Fruit fly (Drosophila melanogaster) whole organism, embryonic: ENCODE measurements around the gene Gad1.

ENCODE experiments used
- Abd-B ChIP-seq: fragments of 200-800 bp; sonication (Bioruptor generic); optimal IDR thresholded peaks from 2 replicates; lab custom pipeline; 2018; ENCODE audit warnings: missing biosample characterization, mild to moderate bottlenecking, missing genetic modification characterization, moderate library complexity
- BEAF-32 ChIP-seq: fragments of 200-800 bp; sonication (Bioruptor generic); optimal IDR thresholded peaks from 3 replicates; lab custom pipeline; 2017; ENCODE audit warnings: missing biosample characterization, missing genetic modification characterization, mild to moderate bottlenecking, moderate library complexity, missing genetic modification reagents
- CG10366 ChIP-seq: fragments of 200-800 bp; sonication (Bioruptor generic); IDR thresholded peaks from 2 replicates; pipeline ENCODE4 v1.3.6; 2022; ENCODE audit warnings: missing biosample characterization, missing genetic modification characterization
- CG11723 ChIP-seq: fragments of 200-800 bp; sonication (Bioruptor generic); optimal IDR thresholded peaks from 2 replicates; lab custom pipeline; 2017; ENCODE audit warnings: missing biosample characterization, mild to moderate bottlenecking, missing genetic modification characterization
- CG12155 ChIP-seq: fragments of 200-800 bp; sonication (Bioruptor generic); optimal IDR thresholded peaks from 3 replicates; lab custom pipeline; 2016; ENCODE audit warnings: missing biosample characterization, missing genetic modification characterization
- CG12744 ChIP-seq: fragments of 200-800 bp; sonication (Bioruptor generic); optimal IDR thresholded peaks from 2 replicates; lab custom pipeline; 2016; ENCODE audit warnings: missing biosample characterization, missing genetic modification characterization
- CG13424 ChIP-seq: fragments of 200-800 bp; sonication (Bioruptor generic); optimal IDR thresholded peaks from 2 replicates; lab custom pipeline; 2019; ENCODE audit warnings: missing biosample characterization, mild to moderate bottlenecking, missing genetic modification characterization, moderate library complexity
- CG13624 ChIP-seq: fragments of 200-800 bp; sonication (Bioruptor generic); optimal IDR thresholded peaks from 2 replicates; lab custom pipeline; 2016; ENCODE audit warnings: missing biosample characterization, missing genetic modification characterization
- CG14860 ChIP-seq: fragments of 200-800 bp; sonication (Bioruptor generic); IDR thresholded peaks from 3 replicates; pipeline ENCODE4 v1.3.6; 2022; ENCODE audit warnings: missing biosample characterization, missing genetic modification characterization; ENCODE audit not compliant: partially characterized antibody
- CG14965 ChIP-seq: fragments of 200-800 bp; sonication (Bioruptor generic); optimal IDR thresholded peaks from 2 replicates; lab custom pipeline; 2016; ENCODE audit warnings: missing biosample characterization, missing genetic modification characterization, borderline replicate concordance
- CG15479 ChIP-seq: fragments of 200-800 bp; sonication (Bioruptor generic); optimal IDR thresholded peaks from 3 replicates; lab custom pipeline; 2019; ENCODE audit warnings: missing biosample characterization, mild to moderate bottlenecking, missing genetic modification characterization, moderate library complexity
- CG2116 ChIP-seq: fragments of 200-800 bp; sonication (Bioruptor generic); optimal IDR thresholded peaks from 3 replicates; lab custom pipeline; 2018; ENCODE audit warnings: missing biosample characterization, mild to moderate bottlenecking, missing genetic modification characterization
- CG2875 ChIP-seq: fragments of 200-800 bp; sonication (Bioruptor generic); optimal IDR thresholded peaks from 2 replicates; lab custom pipeline; 2017; ENCODE audit warnings: missing biosample characterization, mild to moderate bottlenecking, missing genetic modification characterization, missing genetic modification reagents
- CG32532 ChIP-seq: fragments of 200-800 bp; sonication (Bioruptor generic); IDR thresholded peaks from 2 replicates; pipeline ENCODE4 v1.3.6; 2022; ENCODE audit warnings: missing biosample characterization, missing genetic modification characterization
- CG3995 ChIP-seq: fragments of 200-800 bp; sonication (Bioruptor generic); optimal IDR thresholded peaks from 3 replicates; lab custom pipeline; 2016; ENCODE audit warnings: missing biosample characterization, missing genetic modification characterization
- CG4328 ChIP-seq: fragments of 200-800 bp; sonication (Bioruptor generic); optimal IDR thresholded peaks from 3 replicates; lab custom pipeline; 2017; ENCODE audit warnings: missing biosample characterization, missing genetic modification reagents, missing genetic modification characterization
- CG43689 ChIP-seq: fragments of 200-800 bp; sonication (Bioruptor generic); IDR thresholded peaks from 2 replicates; pipeline ENCODE4 v1.3.6; 2022; ENCODE audit warnings: missing biosample characterization, missing genetic modification characterization
- CG6175 ChIP-seq: fragments of 200-800 bp; sonication (Bioruptor generic); IDR thresholded peaks from 3 replicates; pipeline ENCODE4 v1.3.6; 2022; ENCODE audit warnings: missing biosample characterization, missing genetic modification characterization
- CG8089 ChIP-seq: fragments of 200-800 bp; sonication (Bioruptor generic); optimal IDR thresholded peaks from 3 replicates; lab custom pipeline; 2016; ENCODE audit warnings: missing biosample characterization, missing genetic modification characterization
- CG8765 ChIP-seq: fragments of 200-800 bp; sonication (Bioruptor generic); IDR thresholded peaks from 2 replicates; pipeline ENCODE4 v1.3.6; 2022; ENCODE audit warnings: missing biosample characterization, missing genetic modification characterization
- CoRest ChIP-seq: fragments of 200-800 bp; sonication (Bioruptor generic); optimal IDR thresholded peaks from 3 replicates; lab custom pipeline; 2018; ENCODE audit warnings: missing biosample characterization, mild to moderate bottlenecking, missing genetic modification characterization, moderate library complexity
- Deaf1 ChIP-seq: fragments of 200-800 bp; optimal IDR thresholded peaks from 3 replicates; lab custom pipeline; 2019; ENCODE audit warnings: missing biosample characterization, mild to moderate bottlenecking, missing genetic modification characterization, moderate library complexity
- ERR ChIP-seq: fragments of 200-800 bp; sonication (Bioruptor generic); optimal IDR thresholded peaks from 2 replicates; lab custom pipeline; 2016; ENCODE audit warnings: missing biosample characterization, missing genetic modification characterization
- HLH3B ChIP-seq: fragments of 200-800 bp; sonication (Bioruptor generic); IDR thresholded peaks from 2 replicates; pipeline ENCODE4 v1.3.6; 2022; ENCODE audit warnings: missing biosample characterization, missing genetic modification characterization
- HLH54F ChIP-seq: fragments of 200-800 bp; sonication (Bioruptor generic); optimal IDR thresholded peaks from 3 replicates; lab custom pipeline; 2016; ENCODE audit warnings: missing biosample characterization, missing genetic modification characterization
- HLHmδ ChIP-seq: fragments of 200-800 bp; sonication (Bioruptor generic); optimal IDR thresholded peaks from 2 replicates; lab custom pipeline; 2018; ENCODE audit warnings: missing biosample characterization, mild to moderate bottlenecking, missing genetic modification characterization, moderate library complexity
- Hsf ChIP-seq: fragments of 200-800 bp; sonication (Bioruptor generic); optimal IDR thresholded peaks from 3 replicates; lab custom pipeline; 2016; ENCODE audit warnings: missing biosample characterization, missing genetic modification characterization
- Sry-δ ChIP-seq: fragments of 200-800 bp; sonication (Bioruptor generic); optimal IDR thresholded peaks from 2 replicates; lab custom pipeline; 2016; ENCODE audit warnings: missing biosample characterization, missing genetic modification characterization
- TFAM ChIP-seq: fragments of 200-800 bp; sonication (Bioruptor generic); optimal IDR thresholded peaks from 2 replicates; lab custom pipeline; 2017; ENCODE audit warnings: missing biosample characterization, missing genetic modification characterization, inconsistent platforms
- YL-1 ChIP-seq: fragments of 200-800 bp; sonication (Bioruptor generic); optimal IDR thresholded peaks from 3 replicates; lab custom pipeline; 2017; ENCODE audit warnings: missing biosample characterization, mild to moderate bottlenecking, missing genetic modification characterization
- ato ChIP-seq: fragments of 200-800 bp; sonication (Bioruptor generic); IDR thresholded peaks from 2 replicates; pipeline ENCODE4 v1.3.6; 2022; ENCODE audit warnings: missing biosample characterization, missing genetic modification characterization; ENCODE audit not compliant: partially characterized antibody
- bsh ChIP-seq, 2 experiments: fragments of 200-800 bp; sonication (Bioruptor generic); optimal IDR thresholded peaks; 2 replicates each; lab custom pipeline; 2017 to 2018; ENCODE audit warnings: mild to moderate bottlenecking in 2 of 2, missing biosample characterization in 2 of 2, missing genetic modification characterization in 2 of 2, moderate library complexity in 1 of 2
- cas ChIP-seq: fragments of 200-800 bp; sonication (Bioruptor generic); IDR thresholded peaks from 2 replicates; pipeline ENCODE4 v1.3.6; 2022; ENCODE audit warnings: missing biosample characterization, missing genetic modification characterization
- cg ChIP-seq: fragments of 200-800 bp; sonication (Bioruptor generic); optimal IDR thresholded peaks from 3 replicates; lab custom pipeline; 2019; ENCODE audit warnings: missing biosample characterization, mild to moderate bottlenecking, missing genetic modification characterization, moderate library complexity
- chif ChIP-seq, 2 experiments: fragments of 200-800 bp; sonication (Bioruptor generic); optimal IDR thresholded peaks; 3 replicates each; lab custom pipeline; 2016; ENCODE audit warnings: missing biosample characterization in 2 of 2, missing genetic modification characterization in 2 of 2
- dan ChIP-seq: fragments of 200-800 bp; sonication (Bioruptor generic); IDR thresholded peaks from 2 replicates; pipeline ENCODE4 v1.3.6; 2022; ENCODE audit warnings: missing biosample characterization, missing genetic modification characterization
- dati ChIP-seq: fragments of 200-800 bp; sonication (Bioruptor generic); IDR thresholded peaks from 2 replicates; pipeline ENCODE4 v1.3.6; 2022; ENCODE audit warnings: missing biosample characterization, missing genetic modification characterization
- disco-r ChIP-seq: fragments of 200-800 bp; sonication (Bioruptor generic); optimal IDR thresholded peaks from 2 replicates; lab custom pipeline; 2016; ENCODE audit warnings: missing biosample characterization, missing genetic modification characterization
- fu2 ChIP-seq: fragments of 200-800 bp; sonication (Bioruptor generic); optimal IDR thresholded peaks from 2 replicates; lab custom pipeline; 2016; ENCODE audit warnings: missing biosample characterization, missing genetic modification characterization
- gt ChIP-seq: fragments of 200-800 bp; sonication (Bioruptor generic); IDR thresholded peaks from 2 replicates; pipeline ENCODE4 v1.3.6; 2022; ENCODE audit warnings: missing biosample characterization, missing genetic modification characterization
- h ChIP-seq: fragments of >200 bp; optimal IDR thresholded peaks from 2 replicates; lab custom pipeline; 2017
- ind ChIP-seq: fragments of 200-800 bp; sonication (Bioruptor generic); optimal IDR thresholded peaks from 3 replicates; lab custom pipeline; 2016; ENCODE audit warnings: missing biosample characterization, missing genetic modification characterization
- maf-S ChIP-seq: fragments of 200-800 bp; sonication (Bioruptor generic); optimal IDR thresholded peaks from 2 replicates; lab custom pipeline; 2016; ENCODE audit warnings: missing biosample characterization, missing genetic modification characterization
- nerfin-1 ChIP-seq: fragments of 200-800 bp; sonication (Bioruptor generic); optimal IDR thresholded peaks from 3 replicates; lab custom pipeline; 2019; ENCODE audit warnings: missing biosample characterization, mild to moderate bottlenecking, missing genetic modification characterization, moderate library complexity
- nom ChIP-seq: fragments of 200-800 bp; sonication (Bioruptor generic); optimal IDR thresholded peaks from 2 replicates; lab custom pipeline; 2017; ENCODE audit warnings: missing biosample characterization, missing genetic modification characterization, mild to moderate bottlenecking, moderate library complexity, missing genetic modification reagents
- p53 ChIP-seq: fragments of 200-800 bp; sonication (Bioruptor generic); optimal IDR thresholded peaks from 2 replicates; lab custom pipeline; 2016; ENCODE audit warnings: missing biosample characterization, missing genetic modification characterization
- pita ChIP-seq: fragments of 200-800 bp; sonication (Bioruptor generic); optimal IDR thresholded peaks from 2 replicates; lab custom pipeline; 2017; ENCODE audit warnings: missing biosample characterization, mild to moderate bottlenecking, missing genetic modification characterization
- psq ChIP-seq: fragments of 200-800 bp; sonication (Bioruptor generic); optimal IDR thresholded peaks from 2 replicates; lab custom pipeline; 2017; ENCODE audit warnings: missing biosample characterization, missing genetic modification characterization
- sisA ChIP-seq: fragments of 200-800 bp; sonication (Bioruptor generic); IDR thresholded peaks from 2 replicates; pipeline ENCODE4 v1.3.6; 2022; ENCODE audit warnings: missing biosample characterization, missing genetic modification characterization
- stc ChIP-seq: fragments of 200-800 bp; sonication (Bioruptor generic); IDR thresholded peaks from 2 replicates; pipeline ENCODE4 v1.3.6; 2022; ENCODE audit warnings: missing biosample characterization, missing genetic modification characterization
- unpg ChIP-seq: fragments of 200-800 bp; sonication (Bioruptor generic); optimal IDR thresholded peaks from 3 replicates; lab custom pipeline; 2018; ENCODE audit warnings: missing biosample characterization, mild to moderate bottlenecking, missing genetic modification characterization, moderate library complexity
- zfh2 ChIP-seq: fragments of 200-800 bp; sonication (Bioruptor generic); optimal IDR thresholded peaks from 2 replicates; lab custom pipeline; 2016; ENCODE audit warnings: missing biosample characterization, missing genetic modification characterization

The Gad1 gene

DNA sequence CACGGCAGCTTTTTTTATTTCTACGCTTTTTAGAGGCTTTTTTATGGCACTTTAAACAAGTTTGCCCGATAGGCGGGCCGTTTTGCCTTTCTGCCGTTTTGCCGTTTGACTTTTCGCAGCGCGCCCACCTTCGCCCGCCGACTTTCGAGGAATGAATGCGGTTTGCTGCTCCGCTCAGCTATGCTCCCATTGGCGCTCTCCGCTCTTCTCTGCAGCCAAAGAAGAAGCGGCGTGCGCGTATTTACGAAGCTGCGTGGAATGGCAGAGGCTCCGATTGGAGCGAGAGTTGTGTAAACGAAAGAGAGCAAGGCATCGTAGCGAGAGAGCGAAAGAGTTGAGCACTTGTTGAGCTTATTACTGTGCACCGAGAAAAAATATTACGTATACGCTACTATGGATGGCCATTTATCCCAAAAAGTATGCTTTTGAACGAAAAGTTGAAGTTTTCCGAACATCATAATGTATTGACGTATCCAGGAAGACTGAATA is 16.9 kb downstream of the Gad1 start, which contains the start of gene wit (continued):
- TF ChIP-seq chif (GFP tag; optimal IDR thresholded peaks at IDR 0.05; lab: Kevin White, UChicago) = no peak
- TF ChIP-seq CG8089 (GFP tag; lab: Kevin White, UChicago) = no peak
- TF ChIP-seq CG8765 (GFP tag; lab: Robert Waterston, UW) = no peak
- peak in 1 of 2 experiments; percentile 31 for TF ChIP-seq bsh (GFP tag; optimal IDR thresholded peaks at IDR 0.05; lab: Kevin White, UChicago)
- TF ChIP-seq HLH54F (GFP tag; lab: Kevin White, UChicago) = no peak
- TF ChIP-seq YL-1 = peak; percentile 9
- TF ChIP-seq ERR (GFP tag; lab: Kevin White, UChicago) = no peak
- TF ChIP-seq CG13424 = no peak
- no peak for TF ChIP-seq CG43689 (GFP tag; lab: Robert Waterston, UW)
- no peak for TF ChIP-seq gt (GFP tag; lab: Robert Waterston, UW)
- TF ChIP-seq CG12744 = no peak
- no peak for TF ChIP-seq CoRest (tag; lab: Kevin White, UChicago)
- TF ChIP-seq Abd-B (GFP tag; lab: Kevin White, UChicago) = no peak
- no peak for TF ChIP-seq TFAM (GFP tag; lab: Kevin White, UChicago)
- TF ChIP-seq cas (GFP tag; lab: Robert Waterston, UW) = no peak
- TF ChIP-seq p53 (GFP tag; lab: Kevin White, UChicago) = no peak
- peak; percentile 16; the same call in 1 of the 2 replicates for TF ChIP-seq sisA (GFP tag; lab: Robert Waterston, UW)
- no peak for TF ChIP-seq pita (GFP tag; lab: Kevin White, UChicago)
- peak; percentile 6 for TF ChIP-seq unpg (GFP tag; lab: Kevin White, UChicago)
- TF ChIP-seq CG14965 = no peak
- peak; percentile 18 for TF ChIP-seq CG4328 (GFP tag; lab: Kevin White, UChicago)
- no peak for TF ChIP-seq CG15479 (GFP tag; lab: Kevin White, UChicago)
- no peak for TF ChIP-seq stc (GFP tag; lab: Robert Waterston, UW)
- no peak for TF ChIP-seq CG11723 (GFP tag; lab: Kevin White, UChicago)
- TF ChIP-seq zfh2 = no peak
- TF ChIP-seq Sry-δ (GFP tag; lab: Kevin White, UChicago) = no peak
- peak; percentile 62; the same call in 1 of the 2 replicates for TF ChIP-seq CG32532 (GFP tag; lab: Robert Waterston, UW)
- no peak for TF ChIP-seq dan
- TF ChIP-seq Deaf1 (tag; lab: Kevin White, UChicago) = peak; percentile 30
- no peak for TF ChIP-seq disco-r
- TF ChIP-seq CG14860 (GFP tag; lab: Robert Waterston, UW) = no peak
- TF ChIP-seq CG2875 (GFP tag; lab: Kevin White, UChicago) = peak; percentile 40
- TF ChIP-seq maf-S (GFP tag; lab: Kevin White, UChicago) = no peak
- TF ChIP-seq CG6175 (GFP tag; lab: Robert Waterston, UW) = no peak
- no peak for TF ChIP-seq CG13624 (GFP tag; lab: Kevin White, UChicago)
- no peak for TF ChIP-seq CG3995
- peak; percentile 84 for TF ChIP-seq nom (GFP tag; lab: Kevin White, UChicago)
- TF ChIP-seq CG2116 (GFP tag; lab: Kevin White, UChicago) = no peak
- no peak for TF ChIP-seq nerfin-1 (tag; lab: Kevin White, UChicago)
- no peak for TF ChIP-seq ato (GFP tag; lab: Robert Waterston, UW)
- TF ChIP-seq BEAF-32 (GFP tag; lab: Kevin White, UChicago) = no peak
- peak; percentile 92 for TF ChIP-seq psq (GFP tag; lab: Kevin White, UChicago)
- no peak for TF ChIP-seq CG10366 (GFP tag; lab: Robert Waterston, UW)
- TF ChIP-seq HLH3B (GFP tag; lab: Robert Waterston, UW) = no peak
- TF ChIP-seq ind (GFP tag; lab: Kevin White, UChicago) = no peak
- TF ChIP-seq HLHmδ (GFP tag; lab: Kevin White, UChicago) = peak; percentile 78
- no peak for TF ChIP-seq dati (GFP tag; lab: Robert Waterston, UW)
- no peak for TF ChIP-seq fu2 (GFP tag; lab: Kevin White, UChicago)
- no peak for TF ChIP-seq cg
- no peak for TF ChIP-seq h (lab: Kevin White, UChicago)
- TF ChIP-seq CG12155 (GFP tag; lab: Kevin White, UChicago) = no peak
- peak; percentile 26 for TF ChIP-seq Hsf (GFP tag; lab: Kevin White, UChicago)
